Fruit fly (Drosophila melanogaster) whole organism: ENCODE results near the gene CG10164.

ENCODE experiments used
- CG8478 ChIP-seq: fragments of >200 bp; optimal IDR thresholded peaks from 2 replicates; lab custom pipeline; 2018; ENCODE audit warnings: inconsistent platforms
- Dll ChIP-seq: fragments of >200 bp; optimal IDR thresholded peaks from 2 replicates; lab custom pipeline; 2017
- EcR ChIP-seq, 2 experiments: fragments of >200 bp; optimal IDR thresholded peaks; 2 replicates each; lab custom pipeline; 2017; ENCODE audit warnings: missing biosample characterization in 2 of 2, missing genetic modification characterization in 2 of 2, missing genetic modification reagents in 2 of 2
- pan ChIP-seq: fragments of >200 bp; optimal IDR thresholded peaks from 2 replicates; lab custom pipeline; 2017
- psq ChIP-seq: fragments of >200 bp; optimal IDR thresholded peaks from 2 replicates; lab custom pipeline; 2017
- usp ChIP-seq: fragments of >200 bp; optimal IDR thresholded peaks from 2 replicates; lab custom pipeline; 2017; ENCODE audit warnings: missing biosample characterization, missing genetic modification characterization, mixed read lengths

Gene CG10164

dm6 chr3R:23530886-23531285 lies 25.9 kb downstream of the CG10164 start, which contains the start of gene CG10175:
CG10175 (minus strand) TSS chr3R:23530986.
- TF ChIP-seq pan (lab: Kevin White, UChicago) (no peak), psq (lab: Kevin White, UChicago) (no peak), CG8478 (no peak)

- TF ChIP-seq usp (GFP tag; lab: Kevin White, UChicago) (no peak), Dll (lab: Kevin White, UChicago) (no peak), CG8478 (no peak), pan (lab: Kevin White, UChicago) (no peak), EcR (GFP tag; optimal IDR thresholded peaks at IDR 0.05; lab: Kevin White, UChicago) (no peak), psq (lab: Kevin White, UChicago) (no peak)
These were observed 29.3 kb downstream of the CG10164 start for dm6 chr3R:23527396-23527795.

dm6 chr3R:23526069-23526468 lies 30.7 kb downstream of the CG10164 start:
- TF ChIP-seq EcR (GFP tag; optimal IDR thresholded peaks at IDR 0.05; lab: Kevin White, UChicago) (no peak), pan (lab: Kevin White, UChicago) (no peak), usp (GFP tag; lab: Kevin White, UChicago) (no peak), CG8478 (no peak), psq (lab: Kevin White, UChicago) (no peak), Dll (lab: Kevin White, UChicago) (no peak)

DNA sequence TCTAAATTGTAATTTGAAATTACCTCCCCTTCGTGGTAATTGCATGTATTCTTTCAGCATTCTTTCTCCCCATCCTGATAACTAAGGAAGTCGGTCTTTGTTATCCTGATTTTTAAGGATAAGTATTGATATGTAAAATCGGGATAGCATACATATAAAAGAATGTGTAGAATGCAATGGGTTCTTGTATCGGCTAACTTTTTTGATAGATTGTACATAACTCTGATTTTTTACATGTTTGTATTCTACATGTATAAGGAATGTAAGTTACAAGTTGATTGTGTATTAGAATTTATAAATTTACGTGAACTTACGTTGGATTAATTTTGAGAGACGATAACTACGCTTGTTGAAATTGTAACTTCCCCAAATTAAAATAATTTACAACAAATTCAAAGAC lies 34.4 kb downstream of the CG10164 start:
- TF ChIP-seq Dll (lab: Kevin White, UChicago) (no peak), EcR (GFP tag; optimal IDR thresholded peaks at IDR 0.05; lab: Kevin White, UChicago) (no peak), pan (lab: Kevin White, UChicago) (no peak), CG8478 (no peak), psq (lab: Kevin White, UChicago) (no peak), usp (GFP tag; lab: Kevin White, UChicago) (no peak)

dm6 chr3R:23521483-23521882 lies 35.3 kb downstream of the CG10164 start, which contains the start of gene CG10177:
CG10177 (minus strand) TSS chr3R:23521583.
- TF ChIP-seq CG8478 (no peak), EcR (GFP tag; optimal IDR thresholded peaks at IDR 0.05; lab: Kevin White, UChicago) (no peak), Dll (lab: Kevin White, UChicago) (no peak)

DNA sequence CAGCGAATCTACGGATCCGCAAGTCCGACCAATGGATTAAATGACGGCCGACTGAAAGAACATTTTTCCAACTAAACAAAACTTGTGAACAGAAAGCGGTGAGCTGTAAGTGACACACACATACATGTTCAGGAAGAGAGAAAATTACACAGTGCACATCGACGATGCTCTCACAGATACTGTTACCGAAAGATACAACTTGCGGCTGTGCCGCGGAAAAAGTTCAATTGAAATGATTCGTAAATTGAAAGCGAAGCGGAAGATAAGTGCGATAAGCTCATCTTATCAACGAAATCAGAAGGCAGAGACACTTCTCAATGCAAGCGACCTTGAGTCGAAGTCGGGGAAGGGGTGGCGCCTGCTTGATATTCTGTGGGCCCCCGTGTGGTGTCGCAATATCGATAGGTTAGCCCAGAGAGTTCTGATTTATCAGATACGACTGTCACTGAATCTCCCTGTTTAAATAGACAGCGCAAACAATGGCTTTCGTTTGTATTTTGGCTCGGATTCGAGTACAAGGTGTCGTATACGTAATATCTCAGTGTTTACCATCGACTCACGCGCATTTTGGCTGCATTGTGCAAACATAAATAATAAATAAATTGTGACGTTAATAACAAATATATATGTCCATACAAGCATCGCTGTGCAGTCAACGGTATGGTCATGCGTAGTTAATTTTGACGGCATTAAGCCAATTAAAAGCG lies 37.2 kb downstream of the CG10164 start, which contains the start of gene Irk2:
Irk2 (minus strand) TSS at position 51 of the 707 bp plus-strand sequence.
- no peak for TF ChIP-seq EcR (GFP tag; optimal IDR thresholded peaks at IDR 0.05; lab: Kevin White, UChicago)
- no peak for TF ChIP-seq CG8478
- TF ChIP-seq Dll (lab: Kevin White, UChicago): no peak
- no peak for TF ChIP-seq psq (lab: Kevin White, UChicago)
- no peak for TF ChIP-seq usp (GFP tag; lab: Kevin White, UChicago)
- TF ChIP-seq pan (lab: Kevin White, UChicago): no peak

- TF ChIP-seq psq (lab: Kevin White, UChicago): no peak
- TF ChIP-seq CG8478: no peak
- no peak for TF ChIP-seq usp (GFP tag; lab: Kevin White, UChicago)
- TF ChIP-seq EcR (GFP tag; optimal IDR thresholded peaks at IDR 0.05; lab: Kevin White, UChicago): no peak
- peak; percentile 29 for TF ChIP-seq Dll (lab: Kevin White, UChicago)
These were observed 45.4 kb downstream of the CG10164 start for dm6 chr3R:23511356-23511755.

DNA sequence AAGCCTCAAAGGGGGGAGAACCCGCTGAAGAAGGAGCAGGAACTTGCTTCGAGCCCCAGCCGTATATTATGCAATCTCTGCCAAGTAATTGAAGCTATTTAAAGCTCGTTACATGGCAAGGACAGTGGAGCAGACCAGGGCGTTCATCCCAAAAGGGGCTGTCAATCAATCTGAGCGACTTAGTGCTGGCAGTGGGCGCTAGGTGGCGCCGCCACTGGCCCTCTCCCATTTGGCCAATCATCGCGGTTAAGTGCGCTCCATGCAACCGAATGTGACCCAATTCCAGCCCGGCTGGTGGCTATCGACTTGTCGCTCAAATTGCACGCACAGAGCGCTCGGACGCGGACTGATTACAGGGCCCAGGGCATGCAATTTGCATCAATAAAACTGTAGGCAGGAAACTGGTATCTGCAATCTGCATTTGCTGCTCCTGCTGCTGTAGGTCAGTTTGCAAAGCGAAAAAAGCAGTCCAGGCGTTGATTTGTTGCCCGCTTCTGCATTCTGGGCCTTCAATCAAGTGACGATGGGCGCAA lies 47.3 kb downstream of the CG10164 start:
- TF ChIP-seq CG8478: no peak
- TF ChIP-seq Dll (lab: Kevin White, UChicago): peak; percentile 78
- TF ChIP-seq EcR (GFP tag; optimal IDR thresholded peaks at IDR 0.05; lab: Kevin White, UChicago): no peak
- no peak for TF ChIP-seq psq (lab: Kevin White, UChicago)

DNA sequence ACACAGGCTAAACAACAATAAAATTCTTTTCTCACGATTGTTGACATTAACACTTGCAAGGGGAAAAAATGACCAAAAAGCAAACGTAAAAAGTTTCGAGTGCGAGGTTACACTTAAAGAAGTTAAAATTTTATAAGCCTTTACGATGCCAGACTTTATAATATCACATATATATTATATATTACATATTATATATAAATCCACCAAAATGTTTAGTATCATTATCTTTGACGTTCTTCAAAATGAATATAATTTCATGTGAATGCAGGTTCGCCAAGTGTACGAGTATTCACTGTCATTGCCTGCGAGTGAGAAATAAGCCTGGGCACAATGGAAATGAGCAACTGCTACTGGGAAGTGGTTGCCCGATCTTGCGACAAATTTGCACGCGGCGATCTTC lies 48.4 kb downstream of the CG10164 start:
- TF ChIP-seq psq (lab: Kevin White, UChicago): no peak
- no peak for TF ChIP-seq CG8478
- no peak for TF ChIP-seq pan (lab: Kevin White, UChicago)
- TF ChIP-seq Dll (lab: Kevin White, UChicago): no peak
- no peak for TF ChIP-seq EcR (GFP tag; optimal IDR thresholded peaks at IDR 0.05; lab: Kevin White, UChicago)
- TF ChIP-seq usp (GFP tag; lab: Kevin White, UChicago): no peak

- no peak for TF ChIP-seq CG8478
- no peak for TF ChIP-seq psq (lab: Kevin White, UChicago)
- TF ChIP-seq pan (lab: Kevin White, UChicago): no peak
- TF ChIP-seq EcR (GFP tag; optimal IDR thresholded peaks at IDR 0.05; lab: Kevin White, UChicago): no peak
- TF ChIP-seq usp (GFP tag; lab: Kevin White, UChicago): no peak
- no peak for TF ChIP-seq Dll (lab: Kevin White, UChicago)
These were observed 49.4 kb downstream of the CG10164 start, which contains the start of gene CG34289 for dm6 chr3R:23507376-23507775. CG34289 (minus strand) TSS chr3R:23507476.

DNA sequence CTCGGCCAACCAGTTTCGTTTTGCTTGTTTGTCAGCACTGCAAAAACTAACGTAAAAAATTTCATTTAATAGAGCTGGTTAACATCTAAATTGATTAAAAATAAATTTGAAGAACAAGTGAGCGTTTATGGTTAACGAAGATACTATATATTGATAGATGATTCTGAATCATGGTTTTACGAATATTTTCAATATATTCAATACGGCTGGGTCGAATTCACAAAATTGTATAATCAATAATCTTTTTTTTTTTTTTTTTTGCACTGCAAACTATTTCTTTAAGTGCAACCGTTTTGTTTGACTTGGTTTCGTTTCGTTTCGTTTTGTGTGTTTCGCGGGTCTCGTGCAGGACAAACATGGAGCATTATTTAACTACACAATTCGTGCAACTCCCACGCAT lies 52.0 kb downstream of the CG10164 start:
- TF ChIP-seq Dll (lab: Kevin White, UChicago): no peak
- TF ChIP-seq usp (GFP tag; lab: Kevin White, UChicago): no peak
- TF ChIP-seq pan (lab: Kevin White, UChicago): no peak
- TF ChIP-seq CG8478: no peak
- TF ChIP-seq EcR (GFP tag; optimal IDR thresholded peaks at IDR 0.05; lab: Kevin White, UChicago): no peak
- TF ChIP-seq psq (lab: Kevin White, UChicago): no peak
